Worm (Caenorhabditis elegans) whole organism, young adult: ENCODE data around the gene F28C6.10.

Experiments
- F33H1.4 ChIP-seq: fragments of 200-800 bp; sonication (Bioruptor generic); IDR thresholded peaks from 2 replicates; pipeline ENCODE4 v1.3.6; 2022; ENCODE audit warnings: missing genetic modification reagents, missing genetic modification characterization, missing compliant biosample characterization
- F49E8.2 ChIP-seq: sonication (generic microtip); optimal IDR thresholded peaks from 3 replicates; lab custom pipeline; 2017; ENCODE audit warnings: missing genetic modification characterization, mild to moderate bottlenecking, missing compliant biosample characterization, antibody characterized with exemption, moderate library complexity; ENCODE audit not compliant: insufficient read depth
- K12H6.12 ChIP-seq: fragments of 200-800 bp; sonication (Bioruptor generic); optimal IDR thresholded peaks from 2 replicates; lab custom pipeline; 2018; ENCODE audit warnings: mild to moderate bottlenecking, missing genetic modification characterization, missing compliant biosample characterization
- Y79H2A.3 ChIP-seq: fragments of 200-800 bp; sonication (Bioruptor generic); conservative IDR thresholded peaks from 2 replicates; pipeline ENCODE4 v1.3.6; 2022; ENCODE audit warnings: missing genetic modification reagents, missing genetic modification characterization, missing compliant biosample characterization
- dpl-1 ChIP-seq: fragments of 150-350 bp; optimal IDR thresholded peaks from 2 replicates; lab custom pipeline; 2014; ENCODE audit warnings: missing biosample characterization, missing genetic modification reagents, missing genetic modification characterization
- let-607 ChIP-seq, 2 experiments: fragments of 200-800 bp in 1 of 2; sonication (Bioruptor generic) in 1 of 2; sonication (generic microtip) in 1 of 2; optimal IDR thresholded peaks; 2 replicates each; lab custom pipeline; 2016 to 2018; ENCODE audit warnings: mild to moderate bottlenecking in 2 of 2, missing compliant biosample characterization in 2 of 2, missing genetic modification characterization in 2 of 2, moderate library complexity in 2 of 2, missing genotype in 1 of 2
- lin-40 ChIP-seq: sonication (generic microtip); optimal IDR thresholded peaks from 2 replicates; lab custom pipeline; 2016; ENCODE audit warnings: missing genetic modification characterization, mild to moderate bottlenecking, missing compliant biosample characterization, missing genotype, missing genetic modification reagents
- lir-1 ChIP-seq: fragments of 200-800 bp; sonication (Bioruptor generic); conservative IDR thresholded peaks from 2 replicates; pipeline ENCODE4 v1.3.6; 2022; ENCODE audit warnings: missing genetic modification reagents, missing genetic modification characterization, missing compliant biosample characterization
- nfya-1 ChIP-seq: sonication (generic microtip); optimal IDR thresholded peaks from 2 replicates; lab custom pipeline; 2017; ENCODE audit warnings: antibody characterized with exemption, missing compliant biosample characterization, missing genetic modification characterization, borderline replicate concordance; ENCODE audit not compliant: insufficient read depth
- sea-2 ChIP-seq: fragments of 200-800 bp; sonication (Bioruptor generic); IDR thresholded peaks from 2 replicates; pipeline ENCODE4 v1.3.6; 2022; ENCODE audit warnings: missing genetic modification characterization, missing compliant biosample characterization
- snpc-4 ChIP-seq, 5 experiments: fragments of 150-350 bp in 1 of 5; sonication (generic microtip) in 4 of 5; optimal IDR thresholded peaks; 2 replicates each; lab custom pipeline; 2014 to 2018; ENCODE audit warnings: missing genetic modification characterization in 5 of 5, missing biosample characterization in 3 of 5, antibody characterized with exemption in 2 of 5, mild to moderate bottlenecking in 2 of 5, missing compliant biosample characterization in 2 of 5, missing genotype in 2 of 5, moderate library complexity in 2 of 5, missing genetic modification reagents in 1 of 5
- unc-62 ChIP-seq: fragments of 150-350 bp; optimal IDR thresholded peaks from 2 replicates; lab custom pipeline; 2014; ENCODE audit warnings: missing biosample characterization, missing genetic modification reagents, missing genetic modification characterization
- ztf-26 ChIP-seq: sonication (generic microtip); optimal IDR thresholded peaks from 2 replicates; lab custom pipeline; 2017; ENCODE audit warnings: missing genetic modification characterization, missing compliant biosample characterization

- TF ChIP-seq snpc-4 (GFP tag; optimal IDR thresholded peaks at IDR 0.05; lab: Kevin White, UChicago) = no peak
- no peak for TF ChIP-seq snpc-4 (tag; optimal IDR thresholded peaks at IDR 0.05; lab: Kevin White, UChicago)
- TF ChIP-seq Y79H2A.3 = no peak
- TF ChIP-seq nfya-1 = no peak
- no peak for TF ChIP-seq lin-40 (tag; lab: Kevin White, UChicago)
- TF ChIP-seq lir-1 (GFP tag; lab: Robert Waterston, UW) = no peak
- no peak for TF ChIP-seq ztf-26 (tag; lab: Kevin White, UChicago)
- no peak for TF ChIP-seq K12H6.12 (tag; lab: Kevin White, UChicago)
- TF ChIP-seq unc-62 (GFP tag; lab: Kevin White, UChicago) = no peak
- no peak for TF ChIP-seq let-607 (tag; optimal IDR thresholded peaks at IDR 0.05; lab: Kevin White, UChicago)
- no peak for TF ChIP-seq F33H1.4 (GFP tag; lab: Robert Waterston, UW)
- TF ChIP-seq sea-2 (GFP tag; lab: Robert Waterston, UW) = no peak
- no peak for TF ChIP-seq dpl-1 (GFP tag; lab: Kevin White, UChicago)
- TF ChIP-seq F49E8.2 (tag; lab: Kevin White, UChicago) = no peak
These were observed 34.7 kb upstream of the F28C6.10 start, which contains the start of gene F54C9.7 for ce11 chrII:8573044-8573443.
